Worm (Caenorhabditis elegans): Measurements from ENCODE around the gene F27B3.6.

ce11 chrIII:6558487-6558886 lies 19.9 kb downstream of the F27B3.6 start, which contains the start of gene C09E7.8:
- TF ChIP-seq ama-1 (optimal IDR thresholded peaks at IDR 0.05) (no peak), sea-1 (GFP tag; conservative IDR thresholded peaks at IDR 0.05) (no peak), pes-1 (GFP tag; IDR thresholded peaks at IDR 0.05) (no peak), hnd-1 (tag; optimal IDR thresholded peaks at IDR 0.05) (no peak), flt-1 (GFP tag; IDR thresholded peaks at IDR 0.05) (no peak), tbx-11 (GFP tag; IDR thresholded peaks at IDR 0.05) (no peak)

Measured in whole organism, early embryonic.